Fruit fly (Drosophila melanogaster) whole organism, larva: ENCODE measurements around the gene CG5280.

Experiments
- noc ChIP-seq: fragments of 200-800 bp; sonication (Bioruptor generic); optimal IDR thresholded peaks from 3 replicates; lab custom pipeline; 2019; ENCODE audit warnings: missing biosample characterization, mild to moderate bottlenecking, missing genetic modification characterization, moderate library complexity

CG5280 gene

dm6 chr3L:8978678-8979413, 11.2 kb downstream of the CG5280 start:
- no peak for TF ChIP-seq noc (tag; lab: Kevin White, UChicago)

- peak; percentile 76 for TF ChIP-seq noc (tag; lab: Kevin White, UChicago)
Observed at dm6 chr3L:8974478-8975477, 15.2 kb downstream of the CG5280 start, which contains the start of the genes pix and Srp68. TSS of gene pix (minus strand) at chr3L:8974765. TSS of gene Srp68 (plus strand) at chr3L:8975046.

dm6 chr3L:8968437-8968836, 21.6 kb downstream of the CG5280 start, which contains the start of gene CG5026:
TSS of gene CG5026 (plus strand) at chr3L:8968528.
- TF ChIP-seq noc (tag; lab: Kevin White, UChicago): no peak

dm6 chr3L:8966324-8967011, 23.6 kb downstream of the CG5280 start, which contains the start of the genes CG5653 and CG5021:
TSS of gene CG5653 (minus strand) at chr3L:8966374.
TSS of gene CG5021 (plus strand) at chr3L:8966829.
- TF ChIP-seq noc (tag; lab: Kevin White, UChicago): no peak

- TF ChIP-seq noc (tag; lab: Kevin White, UChicago): no peak
Observed at dm6 chr3L:8964458-8964857, 25.6 kb downstream of the CG5280 start, which contains the start of gene ValRS-m. TSS of gene ValRS-m (minus strand) at chr3L:8964769.

- TF ChIP-seq noc (tag; lab: Kevin White, UChicago): no peak
Observed at dm6 chr3L:8958557-8958956, 31.5 kb downstream of the CG5280 start, which contains the start of gene CG13313. TSS of gene CG13313 (plus strand) at chr3L:8958857.

- no peak for TF ChIP-seq noc (tag; lab: Kevin White, UChicago)
Observed at dm6 chr3L:8956669-8957068, 33.4 kb downstream of the CG5280 start, which contains the start of gene mRpL12. TSS of gene mRpL12 (plus strand) at chr3L:8956791.

- no peak for TF ChIP-seq noc (tag; lab: Kevin White, UChicago)
Observed at dm6 chr3L:8955199-8955598, 34.8 kb downstream of the CG5280 start.

dm6 chr3L:8954648-8955033, 35.4 kb downstream of the CG5280 start, which contains the start of gene GNBP3:
TSS of gene GNBP3 (plus strand) at chr3L:8955021.
- peak; percentile 75 for TF ChIP-seq noc (tag; lab: Kevin White, UChicago)

- no peak for TF ChIP-seq noc (tag; lab: Kevin White, UChicago)
Observed at dm6 chr3L:8953962-8954647, 35.9 kb downstream of the CG5280 start, which contains the start of the genes CG43783 and orb2. TSS of gene CG43783 (minus strand) at chr3L:8954272. TSS of gene orb2 (minus strand) at chr3L:8954463.

- peak; percentile 39 for TF ChIP-seq noc (tag; lab: Kevin White, UChicago)
Observed at dm6 chr3L:8953199-8953956, 36.6 kb downstream of the CG5280 start.

dm6 chr3L:8952549-8953198, 37.4 kb downstream of the CG5280 start:
- no peak for TF ChIP-seq noc (tag; lab: Kevin White, UChicago)

- no peak for TF ChIP-seq noc (tag; lab: Kevin White, UChicago)
Observed at dm6 chr3L:8951507-8951906, 38.5 kb downstream of the CG5280 start.
